Fruit fly (Drosophila melanogaster) whole organism, embryonic: ENCODE results near the gene COX7AL2.

Experiments
- ATbp ChIP-seq: fragments of 200-800 bp; sonication (Bioruptor generic); optimal IDR thresholded peaks from 2 replicates; lab custom pipeline; 2017; ENCODE audit warnings: missing biosample characterization, mild to moderate bottlenecking, missing genetic modification characterization, missing genetic modification reagents
- Adf1 ChIP-seq: fragments of 200-800 bp; sonication (Bioruptor generic); IDR thresholded peaks from 2 replicates; pipeline ENCODE4 v1.3.6; 2022; ENCODE audit warnings: missing biosample characterization, missing genetic modification characterization
- Atf3 ChIP-seq: fragments of 200-800 bp; sonication (Bioruptor generic); optimal IDR thresholded peaks from 3 replicates; lab custom pipeline; 2016; ENCODE audit warnings: missing biosample characterization, missing genetic modification characterization
- Bgb ChIP-seq: fragments of 200-800 bp; sonication (Bioruptor generic); IDR thresholded peaks from 2 replicates; pipeline ENCODE4 v1.3.6; 2022; ENCODE audit warnings: missing biosample characterization, missing genetic modification characterization; ENCODE audit not compliant: partially characterized antibody
- CG4360 ChIP-seq: fragments of 200-800 bp; sonication (Bioruptor generic); IDR thresholded peaks from 2 replicates; pipeline ENCODE4 v1.3.6; 2022; ENCODE audit warnings: missing biosample characterization, missing genetic modification characterization
- Lhr ChIP-seq: fragments of 200-800 bp; sonication (Bioruptor generic); optimal IDR thresholded peaks from 3 replicates; lab custom pipeline; 2017; ENCODE audit warnings: mild to moderate bottlenecking, missing biosample characterization, missing genetic modification reagents, missing genetic modification characterization
- YL-1 ChIP-seq: fragments of 200-800 bp; sonication (Bioruptor generic); optimal IDR thresholded peaks from 3 replicates; lab custom pipeline; 2017; ENCODE audit warnings: missing biosample characterization, mild to moderate bottlenecking, missing genetic modification characterization
- eyg ChIP-seq: fragments of 200-800 bp; sonication (Bioruptor generic); optimal IDR thresholded peaks from 3 replicates; lab custom pipeline; 2016; ENCODE audit warnings: missing biosample characterization, missing genetic modification characterization
- lola ChIP-seq, 3 experiments: fragments of >200 bp in 2 of 3; fragments of 200-800 bp in 1 of 3; sonication (Bioruptor generic) in 1 of 3; optimal IDR thresholded peaks; 2 replicates each; lab custom pipeline; 2017 to 2019; ENCODE audit warnings: missing biosample characterization in 3 of 3, missing genetic modification characterization in 3 of 3, mild to moderate bottlenecking in 1 of 3, moderate library complexity in 1 of 3
- nmo ChIP-seq: fragments of 200-800 bp; sonication (Bioruptor generic); optimal IDR thresholded peaks from 2 replicates; lab custom pipeline; 2018; ENCODE audit warnings: missing biosample characterization, mild to moderate bottlenecking, missing genetic modification characterization, moderate library complexity
- p53 ChIP-seq: fragments of 200-800 bp; sonication (Bioruptor generic); optimal IDR thresholded peaks from 2 replicates; lab custom pipeline; 2016; ENCODE audit warnings: missing biosample characterization, missing genetic modification characterization
- pan ChIP-seq, 4 experiments: fragments of >200 bp in 3 of 4; fragments of 200-800 bp in 1 of 4; sonication (Bioruptor generic) in 1 of 4; optimal IDR thresholded peaks in 3 of 4; IDR thresholded peaks in 1 of 4; 2 replicates each; pipeline versions ENCODE4 v1.3.6 to Lab custom; 2017 to 2022; ENCODE audit warnings: missing biosample characterization in 2 of 4, missing genetic modification characterization in 2 of 4, mixed read lengths in 1 of 4
- peb ChIP-seq: fragments of 200-800 bp; sonication (Bioruptor generic); IDR thresholded peaks from 2 replicates; pipeline ENCODE4 v1.3.6; 2022; ENCODE audit warnings: missing biosample characterization, missing genetic modification characterization

DNA sequence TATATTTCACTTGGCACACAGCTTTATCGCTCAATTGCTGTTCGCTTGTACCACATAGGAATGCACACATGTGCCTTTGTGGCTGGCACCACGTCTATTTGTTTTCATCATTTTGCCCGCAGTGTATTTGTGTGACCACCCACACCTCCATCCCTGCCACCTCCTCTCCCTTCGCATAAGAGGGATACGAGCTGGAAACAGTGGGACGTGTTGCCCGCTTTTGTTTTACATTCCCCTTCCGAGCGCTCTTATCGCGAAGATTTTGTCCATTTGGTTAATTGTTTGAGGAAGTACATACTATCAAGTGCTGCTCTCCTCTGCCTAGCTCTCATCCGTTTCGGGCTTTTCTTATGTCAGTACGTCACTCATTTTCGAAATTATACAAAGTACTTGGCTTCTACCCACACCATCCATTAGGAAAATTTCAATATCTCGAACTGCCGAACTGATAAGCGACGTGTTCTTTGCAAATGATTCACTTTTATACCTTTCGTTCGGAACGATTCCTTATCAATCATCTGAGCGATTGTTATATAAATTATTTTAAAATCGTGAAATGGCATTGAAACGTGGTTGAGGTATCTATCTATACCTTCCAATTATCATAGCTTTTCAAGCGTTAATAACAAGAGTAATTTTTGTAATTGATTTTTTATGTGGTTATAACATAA is 30.6 kb upstream of the COX7AL2 start:
- no peak for TF ChIP-seq CG4360 (GFP tag; lab: Robert Waterston, UW)
- no peak for TF ChIP-seq pan (optimal IDR thresholded peaks at IDR 0.05; lab: Kevin White, UChicago)
- no peak for TF ChIP-seq pan (GFP tag; optimal IDR thresholded peaks at IDR 0.05 in 1 of 2, IDR thresholded peaks at IDR 0.05 in 1 of 2)
- TF ChIP-seq nmo (GFP tag; lab: Kevin White, UChicago): no peak
- TF ChIP-seq p53: no peak
- no peak for TF ChIP-seq lola (GFP tag; optimal IDR thresholded peaks at IDR 0.05; lab: Kevin White, UChicago)
- TF ChIP-seq YL-1 (GFP tag; lab: Kevin White, UChicago): no peak
- TF ChIP-seq Lhr (GFP tag; lab: Kevin White, UChicago): no peak
- no peak for TF ChIP-seq eyg (GFP tag; lab: Kevin White, UChicago)
- TF ChIP-seq Adf1 (GFP tag; lab: Robert Waterston, UW): no peak
- no peak for TF ChIP-seq Atf3 (GFP tag; lab: Kevin White, UChicago)
- TF ChIP-seq Bgb: no peak
- TF ChIP-seq ATbp: no peak
- no peak for TF ChIP-seq peb
